Worm (Caenorhabditis elegans) whole organism, midembryonic: ENCODE results near the gene Y51A2B.2.

Experiments
- T22C8.4 ChIP-seq: fragments of 200-800 bp; sonication (Bioruptor generic); IDR thresholded peaks from 2 replicates; pipeline ENCODE4 v1.3.6; 2022; ENCODE audit warnings: missing genetic modification characterization, missing compliant biosample characterization
- cog-1 ChIP-seq: sonication (generic microtip); optimal IDR thresholded peaks from 2 replicates; lab custom pipeline; 2016; ENCODE audit warnings: missing genetic modification characterization, missing compliant biosample characterization
- flt-1 ChIP-seq: fragments of 200-800 bp; sonication (Bioruptor generic); IDR thresholded peaks from 2 replicates; pipeline ENCODE4 v1.3.6; 2022; ENCODE audit warnings: missing genetic modification characterization, missing compliant biosample characterization
- klf-2 ChIP-seq: fragments of 200-800 bp; sonication (Bioruptor generic); conservative IDR thresholded peaks from 2 replicates; pipeline ENCODE4 v1.3.6; 2022; ENCODE audit warnings: missing genetic modification reagents, missing genetic modification characterization, missing compliant biosample characterization
- med-1 ChIP-seq: sonication (generic microtip); optimal IDR thresholded peaks from 2 replicates; lab custom pipeline; 2017; ENCODE audit warnings: missing genetic modification characterization, mild to moderate bottlenecking, missing compliant biosample characterization, antibody characterized with exemption, missing genetic modification reagents; ENCODE audit not compliant: insufficient read depth
- ref-1 ChIP-seq: fragments of 200-800 bp; sonication (Bioruptor generic); conservative IDR thresholded peaks from 2 replicates; pipeline ENCODE4 v1.3.6; 2022; ENCODE audit warnings: missing genetic modification reagents, missing genetic modification characterization, missing compliant biosample characterization
- tab-1 ChIP-seq: fragments of 200-800 bp; sonication (Bioruptor generic); IDR thresholded peaks from 2 replicates; pipeline ENCODE4 v1.3.6; 2022; ENCODE audit warnings: missing genetic modification characterization, missing compliant biosample characterization
- ztf-23 ChIP-seq: fragments of 200-800 bp; sonication (Bioruptor generic); IDR thresholded peaks from 2 replicates; pipeline ENCODE4 v1.3.6; 2022; ENCODE audit warnings: missing genetic modification reagents, missing genetic modification characterization, missing compliant biosample characterization
- ztf-29 ChIP-seq: fragments of 200-800 bp; sonication (Bioruptor generic); IDR thresholded peaks from 2 replicates; pipeline ENCODE4 v1.3.6; 2022; ENCODE audit warnings: missing genetic modification reagents, missing genetic modification characterization, missing compliant biosample characterization

ce11 chrV:18350046-18350445 lies 24.2 kb upstream of the Y51A2B.2 start, which contains the start of gene C08E8.3:
- no peak for TF ChIP-seq ztf-23
- TF ChIP-seq T22C8.4, result no peak
- TF ChIP-seq flt-1, result no peak
- no peak for TF ChIP-seq ztf-29 (GFP tag; lab: Robert Waterston, UW)
- no peak for TF ChIP-seq med-1 (GFP tag; lab: Kevin White, UChicago)
- no peak for TF ChIP-seq klf-2 (GFP tag; lab: Robert Waterston, UW)
- TF ChIP-seq cog-1 (tag; lab: Kevin White, UChicago), result no peak
- no peak for TF ChIP-seq ref-1
- TF ChIP-seq tab-1, result no peak
